Fruit fly (Drosophila melanogaster): ENCODE results near the gene CG44215.

CG44215 gene

DNA sequence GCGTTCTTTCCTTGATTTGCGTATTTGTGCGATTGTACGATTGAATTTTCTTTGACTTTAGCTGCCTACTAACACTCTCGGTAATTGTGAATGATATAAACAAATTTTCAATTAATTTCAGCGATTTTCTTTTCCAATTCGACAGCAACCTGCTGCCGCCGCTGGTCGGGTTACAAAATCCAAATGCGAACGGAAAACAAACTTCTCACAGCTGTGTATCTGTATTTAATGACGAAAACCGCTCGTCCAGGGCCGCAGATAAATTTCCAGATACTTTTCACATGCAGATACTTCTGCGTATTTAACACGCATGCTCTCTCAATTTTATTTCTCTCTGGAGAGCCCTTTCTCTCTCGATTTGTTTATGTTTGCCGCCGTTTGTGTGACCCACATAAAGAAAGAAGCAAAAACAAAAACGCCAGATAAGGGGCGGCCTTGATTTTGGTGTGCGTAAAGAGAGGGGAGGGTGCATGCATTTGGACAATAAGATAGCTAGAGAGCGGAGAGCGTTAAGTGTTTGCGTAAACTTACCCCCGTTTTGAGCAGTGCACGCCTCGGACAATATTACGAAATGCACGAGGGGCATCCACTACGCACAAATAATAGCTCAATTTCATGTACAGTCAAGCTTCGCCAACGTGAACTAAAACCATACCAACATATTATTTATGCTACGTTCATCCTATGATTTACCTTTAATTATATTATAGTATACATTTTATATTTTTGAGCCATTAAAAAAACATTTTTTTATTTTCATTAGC is 45.9 kb downstream of the CG44215 start, which contains the start of gene CG12402 (continued):
- peak; percentile 9; the same call in 1 of the 2 replicates for TF ChIP-seq aop (GFP tag; IDR thresholded peaks at IDR 0.05)
- peak; percentile 74 for TF ChIP-seq GATAe (GFP tag; conservative IDR thresholded peaks at IDR 0.05)
- peak; percentile 45 for TF ChIP-seq tup (GFP tag; optimal IDR thresholded peaks at IDR 0.05)
- TF ChIP-seq CG17802 (tag; optimal IDR thresholded peaks at IDR 0.05): peak; percentile 51
- peak; percentile 99 for TF ChIP-seq zf30C (GFP tag; optimal IDR thresholded peaks at IDR 0.05)
- TF ChIP-seq CG17328 (GFP tag; IDR thresholded peaks at IDR 0.05): peak; percentile 92
- TF ChIP-seq inv (GFP tag; IDR thresholded peaks at IDR 0.05; ENCODE audit: partially characterized antibody): no peak
- TF ChIP-seq CG9727 (GFP tag; optimal IDR thresholded peaks at IDR 0.05): peak; percentile 75
- peak; percentile 40; the same call in 1 of the 3 replicates for TF ChIP-seq Doc3 (GFP tag; IDR thresholded peaks at IDR 0.05; ENCODE audit: partially characterized antibody)
- peak; percentile 71 for TF ChIP-seq CG15011 (GFP tag; optimal IDR thresholded peaks at IDR 0.05)
- TF ChIP-seq Opbp (GFP tag; IDR thresholded peaks at IDR 0.05; ENCODE audit: partially characterized antibody): 0 out of 3 replicates have a peak, but pooled peaks have one; percentile 43
- peak; percentile 79 for TF ChIP-seq grn (GFP tag; optimal IDR thresholded peaks at IDR 0.05)
- TF ChIP-seq H15 (GFP tag; IDR thresholded peaks at IDR 0.05): peak; percentile 79
- peak; percentile 45 for TF ChIP-seq HmgD (GFP tag; optimal IDR thresholded peaks at IDR 0.05)
- peak; percentile 70 for TF ChIP-seq oc (tag; optimal IDR thresholded peaks at IDR 0.05)
- TF ChIP-seq CG10274 (GFP tag; optimal IDR thresholded peaks at IDR 0.05): peak; percentile 48
- peak; percentile 70 for TF ChIP-seq Optix (GFP tag; IDR thresholded peaks at IDR 0.05)
- peak; percentile 81 for TF ChIP-seq Rfx (GFP tag; IDR thresholded peaks at IDR 0.05)
- no peak for TF ChIP-seq fru (optimal IDR thresholded peaks at IDR 0.05)
- TF ChIP-seq bowl (GFP tag; IDR thresholded peaks at IDR 0.05): peak; percentile 63; the same call in 1 of the 2 replicates
- peak; percentile 72 for TF ChIP-seq CG3281 (GFP tag; optimal IDR thresholded peaks at IDR 0.05)
- TF ChIP-seq Sin3A (optimal IDR thresholded peaks at IDR 0.05): no peak
- peak; percentile 86 for TF ChIP-seq tap (tag; optimal IDR thresholded peaks at IDR 0.05)
- TF ChIP-seq Ets65A (GFP tag): peak; percentile 95
- TF ChIP-seq Mrtf (GFP tag; IDR thresholded peaks at IDR 0.05): peak; percentile 84
- peak; percentile 70 for TF ChIP-seq danr (GFP tag; IDR thresholded peaks at IDR 0.05)
- no peak for TF ChIP-seq CG12236 (GFP tag; optimal IDR thresholded peaks at IDR 0.05)
- TF ChIP-seq abd-A (tag; optimal IDR thresholded peaks at IDR 0.05): peak; percentile 98
- peak; percentile 87 for TF ChIP-seq esg (GFP tag; conservative IDR thresholded peaks at IDR 0.05)
- peak; percentile 52 for TF ChIP-seq jumu (GFP tag; optimal IDR thresholded peaks at IDR 0.05)
- peak; percentile 80 for TF ChIP-seq ara (GFP tag; IDR thresholded peaks at IDR 0.05)
- peak; percentile 43 for TF ChIP-seq CHES-1-like (GFP tag; optimal IDR thresholded peaks at IDR 0.05)
- TF ChIP-seq CG17359 (tag; optimal IDR thresholded peaks at IDR 0.05): peak; percentile 93
- TF ChIP-seq knrl (GFP tag; IDR thresholded peaks at IDR 0.05; ENCODE audit: partially characterized antibody): no peak
- peak; percentile 71 for TF ChIP-seq CG4707 (GFP tag; optimal IDR thresholded peaks at IDR 0.05)
- peak; percentile 94 for TF ChIP-seq row (GFP tag; IDR thresholded peaks at IDR 0.05)
- TF ChIP-seq ranshi (GFP tag; IDR thresholded peaks at IDR 0.05): peak; percentile 85
- peak; percentile 77 for TF ChIP-seq so (GFP tag; IDR thresholded peaks at IDR 0.05)
- peak; percentile 85; the same call in 1 of the 2 replicates for TF ChIP-seq rib (GFP tag; IDR thresholded peaks at IDR 0.05)
- TF ChIP-seq CG6791 (GFP tag; IDR thresholded peaks at IDR 0.05; ENCODE audit: partially characterized antibody): no peak; the same call in 2 of the 3 replicates
- peak; percentile 76 for TF ChIP-seq kay (GFP tag; optimal IDR thresholded peaks at IDR 0.05)
- peak; percentile 81 for TF ChIP-seq D19A (tag; optimal IDR thresholded peaks at IDR 0.05)
- TF ChIP-seq CG11398 (GFP tag; optimal IDR thresholded peaks at IDR 0.05): no peak
- peak; percentile 51 for TF ChIP-seq CG7786 (GFP tag; optimal IDR thresholded peaks at IDR 0.05)
- no peak for TF ChIP-seq eve (GFP tag; optimal IDR thresholded peaks at IDR 0.05)
- TF ChIP-seq eyg (GFP tag; optimal IDR thresholded peaks at IDR 0.05): peak; percentile 6
- TF ChIP-seq sd (tag; optimal IDR thresholded peaks at IDR 0.05): peak; percentile 69
- no peak for TF ChIP-seq ato (GFP tag; IDR thresholded peaks at IDR 0.05; ENCODE audit: partially characterized antibody)
- peak; percentile 45 for TF ChIP-seq MBD-R2 (GFP tag; IDR thresholded peaks at IDR 0.05)
- TF ChIP-seq Hr39 (optimal IDR thresholded peaks at IDR 0.05): no peak
- peak; percentile 11 for TF ChIP-seq NK7.1 (GFP tag; optimal IDR thresholded peaks at IDR 0.05)

All from whole organism, embryonic.